Worm (Caenorhabditis elegans) whole organism, dauer: ENCODE results near the gene wapl-1.

Source experiments
- unc-62 ChIP-seq: sonication (generic microtip); optimal IDR thresholded peaks from 2 replicates; lab custom pipeline; 2017; ENCODE audit warnings: missing biosample characterization, missing genetic modification reagents, missing genetic modification characterization

The wapl-1 gene

ce11 chrIV:4439190-4439589 lies 6.3 kb downstream of the wapl-1 start, which contains the start of gene fbxb-74:
Gene fbxb-74, minus strand, starts transcription at chrIV:4439290.
- TF ChIP-seq unc-62 (GFP tag; lab: Kevin White, UChicago) = no peak

- no peak for TF ChIP-seq unc-62 (GFP tag; lab: Kevin White, UChicago)
Observed at ce11 chrIV:4437825-4438224, 7.7 kb downstream of the wapl-1 start.

- no peak for TF ChIP-seq unc-62 (GFP tag; lab: Kevin White, UChicago)
Observed at ce11 chrIV:4434441-4435084, 11.0 kb downstream of the wapl-1 start, which contains the start of the genes R08C7.8 and R08C7.4. Gene R08C7.8, minus strand, starts transcription at chrIV:4434541. Gene R08C7.4, plus strand, starts transcription at chrIV:4435034.

ce11 chrIV:4429901-4430300 lies 15.6 kb downstream of the wapl-1 start, which contains the start of the genes str-185 and R08C7.5:
Gene str-185, minus strand, starts transcription at chrIV:4430001.
Gene R08C7.5, plus strand, starts transcription at chrIV:4430229.
- TF ChIP-seq unc-62 (GFP tag; lab: Kevin White, UChicago) = no peak

ce11 chrIV:4423885-4424284 lies 21.7 kb downstream of the wapl-1 start:
- TF ChIP-seq unc-62 (GFP tag; lab: Kevin White, UChicago) = no peak

ce11 chrIV:4423026-4423425 lies 22.5 kb downstream of the wapl-1 start:
- no peak for TF ChIP-seq unc-62 (GFP tag; lab: Kevin White, UChicago)

ce11 chrIV:4422029-4422428 lies 23.5 kb downstream of the wapl-1 start, which contains the start of gene clec-175:
Gene clec-175, plus strand, starts transcription at chrIV:4422329.
- no peak for TF ChIP-seq unc-62 (GFP tag; lab: Kevin White, UChicago)

- TF ChIP-seq unc-62 (GFP tag; lab: Kevin White, UChicago) = no peak
Observed at ce11 chrIV:4413114-4413513, 32.4 kb downstream of the wapl-1 start.

- TF ChIP-seq unc-62 (GFP tag; lab: Kevin White, UChicago) = no peak
Observed at ce11 chrIV:4411948-4412335, 33.6 kb downstream of the wapl-1 start.

- TF ChIP-seq unc-62 (GFP tag; lab: Kevin White, UChicago) = no peak
Observed at ce11 chrIV:4411311-4411947, 34.1 kb downstream of the wapl-1 start.

- no peak for TF ChIP-seq unc-62 (GFP tag; lab: Kevin White, UChicago)
Observed at ce11 chrIV:4410526-4410925, 35.0 kb downstream of the wapl-1 start.

ce11 chrIV:4408714-4409113 lies 36.8 kb downstream of the wapl-1 start:
- TF ChIP-seq unc-62 (GFP tag; lab: Kevin White, UChicago) = no peak

ce11 chrIV:4407055-4407461 lies 38.5 kb downstream of the wapl-1 start:
- TF ChIP-seq unc-62 (GFP tag; lab: Kevin White, UChicago) = no peak

- TF ChIP-seq unc-62 (GFP tag; lab: Kevin White, UChicago) = no peak
Observed at ce11 chrIV:4406054-4406539, 39.4 kb downstream of the wapl-1 start.

ce11 chrIV:4405126-4405525 lies 40.4 kb downstream of the wapl-1 start, which contains the start of gene Y24D9A.7:
Gene Y24D9A.7, minus strand, starts transcription at chrIV:4405171.
- no peak for TF ChIP-seq unc-62 (GFP tag; lab: Kevin White, UChicago)

- no peak for TF ChIP-seq unc-62 (GFP tag; lab: Kevin White, UChicago)
Observed at ce11 chrIV:4403870-4404269, 41.7 kb downstream of the wapl-1 start.
